Worm (Caenorhabditis elegans) whole organism, L1 larva: Measurements from ENCODE around the gene T03F6.9.

Experiments used
- Y116A8C.19 ChIP-seq: sonication (generic microtip); optimal IDR thresholded peaks from 2 replicates; lab custom pipeline; 2016; ENCODE audit warnings: missing compliant biosample characterization, missing genetic modification characterization, borderline replicate concordance
- blmp-1 ChIP-seq: fragments of 150-350 bp; optimal IDR thresholded peaks from 2 replicates; lab custom pipeline; 2014; ENCODE audit warnings: missing biosample characterization, missing genetic modification characterization
- egl-27 ChIP-seq, 2 experiments: fragments of 150-350 bp in 1 of 2; sonication (generic microtip); optimal IDR thresholded peaks; 3 replicates each; lab custom pipeline; 2017 to 2018; ENCODE audit warnings: missing biosample characterization in 2 of 2, missing genetic modification characterization in 2 of 2, missing genetic modification reagents in 2 of 2
- jun-1 ChIP-seq: fragments of 150-350 bp; optimal IDR thresholded peaks from 2 replicates; lab custom pipeline; 2014; ENCODE audit warnings: missing biosample characterization, missing genetic modification reagents, missing genetic modification characterization
- lin-13 ChIP-seq: fragments of 150-350 bp; optimal IDR thresholded peaks from 2 replicates; lab custom pipeline; 2014; ENCODE audit warnings: missing biosample characterization, missing genetic modification reagents, missing genetic modification characterization
- lin-14 ChIP-seq: fragments of 200-800 bp; sonication (Bioruptor generic); optimal IDR thresholded peaks from 2 replicates; lab custom pipeline; 2018; ENCODE audit warnings: mild to moderate bottlenecking, missing genetic modification characterization, moderate library complexity, missing compliant biosample characterization
- mdl-1 ChIP-seq, 2 experiments: fragments of 150-350 bp; optimal IDR thresholded peaks; 2 replicates each; lab custom pipeline; 2014 to 2017; ENCODE audit warnings: missing biosample characterization in 2 of 2, missing genetic modification characterization in 2 of 2, inconsistent platforms in 1 of 2
- mep-1 ChIP-seq: fragments of 150-350 bp; optimal IDR thresholded peaks from 2 replicates; lab custom pipeline; 2014; ENCODE audit warnings: missing biosample characterization, missing genetic modification characterization
- nhr-77 ChIP-seq: fragments of 150-350 bp; optimal IDR thresholded peaks from 2 replicates; lab custom pipeline; 2014; ENCODE audit warnings: missing biosample characterization, missing genetic modification characterization
- snpc-4 ChIP-seq: fragments of 150-350 bp; optimal IDR thresholded peaks from 2 replicates; lab custom pipeline; 2014; ENCODE audit warnings: missing biosample characterization, missing genetic modification characterization
- unc-62 ChIP-seq: fragments of 150-350 bp; optimal IDR thresholded peaks from 2 replicates; lab custom pipeline; 2014; ENCODE audit warnings: missing biosample characterization, missing genetic modification reagents, missing genetic modification characterization

- TF ChIP-seq unc-62 (no peak), nhr-77 (no peak), snpc-4 (no peak), egl-27 (tag; optimal IDR thresholded peaks at IDR 0.05; lab: Kevin White, UChicago) (no peak), lin-14 (GFP tag; lab: Kevin White, UChicago) (no peak), lin-13 (GFP tag; lab: Kevin White, UChicago) (no peak), Y116A8C.19 (tag; lab: Kevin White, UChicago) (no peak), jun-1 (tag; lab: Kevin White, UChicago) (no peak), mdl-1 (tag; optimal IDR thresholded peaks at IDR 0.05; lab: Kevin White, UChicago) (no peak), mep-1 (tag; lab: Kevin White, UChicago) (no peak), blmp-1 (peak; percentile 59)
Measured at ce11 chrIII:13393647-13394046, 22.8 kb upstream of the T03F6.9 start, which contains the start of gene qdpr-1.
